Worm (Caenorhabditis elegans) whole organism, midembryonic: Measurements from ENCODE around the gene sodh-2.

Experiments used
- T22C8.4 ChIP-seq: fragments of 200-800 bp; sonication (Bioruptor generic); IDR thresholded peaks from 2 replicates; pipeline ENCODE4 v1.3.6; 2022; ENCODE audit warnings: missing genetic modification characterization, missing compliant biosample characterization
- flt-1 ChIP-seq: fragments of 200-800 bp; sonication (Bioruptor generic); IDR thresholded peaks from 2 replicates; pipeline ENCODE4 v1.3.6; 2022; ENCODE audit warnings: missing genetic modification characterization, missing compliant biosample characterization
- ref-1 ChIP-seq: fragments of 200-800 bp; sonication (Bioruptor generic); conservative IDR thresholded peaks from 2 replicates; pipeline ENCODE4 v1.3.6; 2022; ENCODE audit warnings: missing genetic modification reagents, missing genetic modification characterization, missing compliant biosample characterization
- ztf-29 ChIP-seq: fragments of 200-800 bp; sonication (Bioruptor generic); IDR thresholded peaks from 2 replicates; pipeline ENCODE4 v1.3.6; 2022; ENCODE audit warnings: missing genetic modification reagents, missing genetic modification characterization, missing compliant biosample characterization

- TF ChIP-seq T22C8.4 (no peak), ref-1 (no peak), flt-1 (GFP tag; lab: Robert Waterston, UW) (no peak), ztf-29 (GFP tag; lab: Robert Waterston, UW) (no peak)
Measured at ce11 chrV:11933196-11934028, 42.4 kb upstream of the sodh-2 start, which contains the start of the genes aman-2 and F58H1.3.
